Worm (Caenorhabditis elegans) whole organism, midembryonic: ENCODE data around the gene ZK809.5.
A peak's percentile ranks its signal among the peaks of the same experiment; 100 is the strongest.

Source experiments
- T22C8.4 ChIP-seq: fragments of 200-800 bp; sonication (Bioruptor generic); IDR thresholded peaks from 2 replicates; pipeline ENCODE4 v1.3.6; 2022; ENCODE audit warnings: missing genetic modification characterization, missing compliant biosample characterization
- cog-1 ChIP-seq: sonication (generic microtip); optimal IDR thresholded peaks from 2 replicates; lab custom pipeline; 2016; ENCODE audit warnings: missing genetic modification characterization, missing compliant biosample characterization
- flt-1 ChIP-seq: fragments of 200-800 bp; sonication (Bioruptor generic); IDR thresholded peaks from 2 replicates; pipeline ENCODE4 v1.3.6; 2022; ENCODE audit warnings: missing genetic modification characterization, missing compliant biosample characterization
- klf-2 ChIP-seq: fragments of 200-800 bp; sonication (Bioruptor generic); conservative IDR thresholded peaks from 2 replicates; pipeline ENCODE4 v1.3.6; 2022; ENCODE audit warnings: missing genetic modification reagents, missing genetic modification characterization, missing compliant biosample characterization
- med-1 ChIP-seq: sonication (generic microtip); optimal IDR thresholded peaks from 2 replicates; lab custom pipeline; 2017; ENCODE audit warnings: missing genetic modification characterization, mild to moderate bottlenecking, missing compliant biosample characterization, antibody characterized with exemption, missing genetic modification reagents; ENCODE audit not compliant: insufficient read depth
- ref-1 ChIP-seq: fragments of 200-800 bp; sonication (Bioruptor generic); conservative IDR thresholded peaks from 2 replicates; pipeline ENCODE4 v1.3.6; 2022; ENCODE audit warnings: missing genetic modification reagents, missing genetic modification characterization, missing compliant biosample characterization
- tab-1 ChIP-seq: fragments of 200-800 bp; sonication (Bioruptor generic); IDR thresholded peaks from 2 replicates; pipeline ENCODE4 v1.3.6; 2022; ENCODE audit warnings: missing genetic modification characterization, missing compliant biosample characterization
- ztf-23 ChIP-seq: fragments of 200-800 bp; sonication (Bioruptor generic); IDR thresholded peaks from 2 replicates; pipeline ENCODE4 v1.3.6; 2022; ENCODE audit warnings: missing genetic modification reagents, missing genetic modification characterization, missing compliant biosample characterization
- ztf-29 ChIP-seq: fragments of 200-800 bp; sonication (Bioruptor generic); IDR thresholded peaks from 2 replicates; pipeline ENCODE4 v1.3.6; 2022; ENCODE audit warnings: missing genetic modification reagents, missing genetic modification characterization, missing compliant biosample characterization

The ZK809.5 gene

DNA sequence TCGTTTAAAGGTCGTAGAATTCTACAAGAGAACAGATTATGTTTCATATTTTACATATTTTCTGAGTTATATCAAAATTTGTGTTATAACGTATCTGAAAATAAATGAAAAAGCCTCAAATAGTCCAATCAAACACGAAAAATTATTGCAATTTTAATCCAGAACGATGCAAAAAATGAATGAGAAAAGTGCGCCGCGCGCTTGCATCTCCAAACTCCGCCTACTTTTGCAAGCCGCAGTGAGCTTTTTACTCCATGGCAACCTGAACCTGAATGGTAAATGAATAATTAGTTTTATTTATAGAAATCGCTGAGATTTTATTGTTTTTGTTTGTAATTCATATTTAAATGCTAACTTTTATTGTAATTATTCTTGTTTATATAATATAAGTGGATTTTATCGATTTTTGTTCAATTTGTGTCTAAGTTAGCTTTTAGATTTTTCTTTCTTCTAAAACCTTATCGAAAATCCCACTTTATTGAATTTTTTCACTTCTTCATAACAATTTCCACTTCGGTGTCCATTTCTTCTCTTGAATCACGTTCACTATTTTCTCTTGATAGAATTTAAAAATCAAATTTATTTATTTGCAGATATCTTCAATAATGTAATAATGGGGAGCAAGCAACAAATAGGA, at the start of gene ZK809.5:
TSS of gene ZK809.5 (plus strand) at position 587 of the 637 bp plus-strand sequence.
- TF ChIP-seq ztf-23 (GFP tag; lab: Robert Waterston, UW) (no peak), flt-1 (GFP tag; lab: Robert Waterston, UW) (no peak)

DNA sequence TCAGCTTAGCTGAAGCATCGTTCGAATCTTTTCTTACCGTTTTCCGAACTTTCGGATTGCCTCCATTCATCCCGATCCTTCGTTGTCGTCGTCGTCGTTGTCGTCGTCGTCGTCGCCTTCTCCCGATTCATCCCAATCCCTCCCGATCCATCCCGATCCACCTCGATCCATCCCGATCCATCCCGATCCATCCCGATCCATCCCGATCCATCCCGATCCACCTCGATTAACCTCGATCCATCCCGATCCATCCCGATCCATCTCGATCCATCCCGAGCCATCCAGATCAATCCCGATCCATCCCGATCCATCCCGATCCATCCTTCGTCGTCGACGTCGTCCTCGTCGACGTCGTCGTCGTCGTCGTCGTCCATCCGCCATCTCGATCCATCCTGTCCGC, 40.0 kb upstream of the ZK809.5 start:
- TF ChIP-seq ztf-29 (GFP tag; lab: Robert Waterston, UW) = 0 out of 2 replicates have a peak, but pooled peaks have one; percentile 21

DNA sequence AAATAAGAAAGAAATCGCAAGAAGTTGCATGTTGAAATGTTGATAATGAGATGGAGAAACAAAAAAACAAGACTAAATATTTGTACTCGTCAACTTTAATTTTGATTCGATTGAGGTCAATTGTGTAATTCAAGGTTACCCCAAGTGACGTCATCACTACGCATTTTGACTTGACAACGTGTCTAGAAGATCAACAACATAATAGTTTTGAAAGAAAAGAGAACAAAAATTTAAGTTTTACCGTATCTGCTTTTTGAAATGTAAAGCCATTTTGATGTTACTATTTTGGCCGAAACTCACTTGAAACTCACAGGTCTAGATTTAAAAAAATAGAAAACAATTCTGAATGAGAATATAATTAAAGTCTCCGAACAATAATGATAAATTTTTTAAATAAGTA, 35.6 kb upstream of the ZK809.5 start, which contains the start of gene dsl-5:
TSS of gene dsl-5 (minus strand) at position 101 of the 400 bp plus-strand sequence.
- TF ChIP-seq cog-1 (tag; lab: Kevin White, UChicago) = no peak
- TF ChIP-seq flt-1 (GFP tag; lab: Robert Waterston, UW) = no peak
- TF ChIP-seq klf-2 = no peak
- TF ChIP-seq tab-1 (GFP tag; lab: Robert Waterston, UW) = no peak
- no peak for TF ChIP-seq T22C8.4 (GFP tag; lab: Robert Waterston, UW)
- TF ChIP-seq ztf-29 (GFP tag; lab: Robert Waterston, UW) = no peak
- TF ChIP-seq ref-1 (GFP tag; lab: Robert Waterston, UW) = no peak

DNA sequence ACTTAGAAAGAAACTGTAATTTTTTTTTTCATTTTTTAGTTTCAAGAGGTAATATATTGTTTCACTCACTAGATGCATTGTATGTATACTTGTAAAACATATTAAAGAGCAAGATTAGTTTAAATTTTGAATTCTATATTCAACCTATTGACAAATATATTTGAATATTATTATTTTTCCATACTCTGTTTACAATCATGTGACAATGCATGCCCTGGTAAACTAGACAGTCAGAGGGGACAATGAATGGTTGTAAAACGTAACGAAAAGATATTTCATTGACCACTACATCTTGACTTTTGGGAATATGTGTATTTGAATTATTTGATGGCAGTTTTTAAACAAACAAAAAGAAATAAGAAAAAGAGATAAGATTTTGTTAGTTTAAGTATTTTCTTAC, 34.2 kb upstream of the ZK809.5 start:
- TF ChIP-seq T22C8.4 (GFP tag; lab: Robert Waterston, UW) (no peak), cog-1 (tag; lab: Kevin White, UChicago) (no peak), klf-2 (no peak), ref-1 (GFP tag; lab: Robert Waterston, UW) (no peak), ztf-29 (GFP tag; lab: Robert Waterston, UW) (no peak), med-1 (GFP tag; lab: Kevin White, UChicago) (no peak), tab-1 (GFP tag; lab: Robert Waterston, UW) (no peak), ztf-23 (GFP tag; lab: Robert Waterston, UW) (no peak), flt-1 (GFP tag; lab: Robert Waterston, UW) (no peak)

DNA sequence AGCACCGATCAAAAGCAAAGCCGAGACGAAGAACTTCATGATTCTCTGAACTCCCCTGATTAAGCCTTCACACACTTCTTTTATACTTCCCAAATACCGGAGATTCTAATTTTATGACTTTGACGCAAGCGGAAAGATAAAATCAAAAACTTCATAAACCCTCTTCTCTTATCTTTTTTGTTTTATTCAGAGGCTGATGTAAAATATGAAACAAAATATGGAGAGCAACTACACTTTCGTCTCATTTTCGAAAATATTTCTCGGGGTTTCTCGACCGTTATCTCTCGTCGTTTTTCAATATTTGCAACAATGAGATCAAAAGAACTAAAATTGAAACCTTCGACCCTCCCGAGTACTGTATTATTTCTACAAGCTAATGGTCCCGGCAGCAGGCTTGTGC, 33.5 kb upstream of the ZK809.5 start, which contains the start of gene lys-4:
TSS of gene lys-4 (minus strand) at position 115 of the 400 bp plus-strand sequence.
- no peak for TF ChIP-seq klf-2
- TF ChIP-seq ztf-23 (GFP tag; lab: Robert Waterston, UW) = no peak
- no peak for TF ChIP-seq cog-1 (tag; lab: Kevin White, UChicago)
- no peak for TF ChIP-seq tab-1 (GFP tag; lab: Robert Waterston, UW)
- TF ChIP-seq med-1 (GFP tag; lab: Kevin White, UChicago) = no peak
- no peak for TF ChIP-seq flt-1 (GFP tag; lab: Robert Waterston, UW)
- no peak for TF ChIP-seq ztf-29 (GFP tag; lab: Robert Waterston, UW)
- TF ChIP-seq T22C8.4 (GFP tag; lab: Robert Waterston, UW) = no peak
- no peak for TF ChIP-seq ref-1 (GFP tag; lab: Robert Waterston, UW)

DNA sequence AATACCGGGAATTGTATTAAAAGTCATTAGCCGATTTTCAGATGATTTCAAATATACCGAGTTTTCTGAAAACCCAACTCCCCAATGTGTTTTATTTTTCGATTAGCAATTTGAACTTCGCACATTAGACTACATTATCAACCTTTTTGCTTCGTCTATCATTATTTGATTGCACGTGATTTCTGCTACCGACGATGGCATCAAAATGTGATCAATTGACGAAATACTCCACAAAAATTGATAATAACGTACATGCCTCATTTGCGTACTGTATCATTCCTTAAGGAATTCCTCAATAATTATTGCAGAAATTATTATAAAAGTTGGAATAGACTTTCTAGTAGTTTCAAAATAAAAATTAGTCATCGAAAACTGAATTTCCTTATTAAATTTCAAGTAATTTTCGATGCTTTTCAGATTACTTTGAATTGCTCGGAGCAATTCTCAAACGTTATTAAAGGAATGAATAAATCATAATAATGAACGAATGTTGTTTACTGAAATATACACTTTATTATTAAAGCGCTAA, 32.7 kb upstream of the ZK809.5 start:
- TF ChIP-seq ztf-29 (GFP tag; lab: Robert Waterston, UW) = no peak
- TF ChIP-seq flt-1 (GFP tag; lab: Robert Waterston, UW) = no peak
- no peak for TF ChIP-seq klf-2
- TF ChIP-seq tab-1 (GFP tag; lab: Robert Waterston, UW) = no peak
- TF ChIP-seq ref-1 (GFP tag; lab: Robert Waterston, UW) = no peak
- TF ChIP-seq med-1 (GFP tag; lab: Kevin White, UChicago) = no peak
- TF ChIP-seq cog-1 (tag; lab: Kevin White, UChicago) = no peak
- no peak for TF ChIP-seq T22C8.4 (GFP tag; lab: Robert Waterston, UW)
- TF ChIP-seq ztf-23 (GFP tag; lab: Robert Waterston, UW) = no peak

DNA sequence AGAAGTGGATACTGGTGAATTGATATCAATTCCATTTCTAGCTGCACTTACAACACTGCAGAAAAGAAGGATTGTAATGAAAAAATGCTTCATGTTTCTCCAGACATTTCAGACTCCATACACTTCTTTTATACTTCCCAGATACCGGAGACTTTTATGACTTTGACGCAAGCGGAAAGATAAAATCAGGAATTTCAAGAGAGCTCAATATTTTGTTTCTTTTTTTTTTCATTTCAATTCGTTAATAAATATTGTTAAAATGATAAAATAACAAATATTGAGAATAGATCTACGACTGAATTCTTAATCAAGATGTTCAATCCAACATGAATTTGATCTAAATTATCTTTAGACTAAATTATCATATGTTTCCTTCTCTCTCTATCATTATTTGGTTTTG, 31.0 kb upstream of the ZK809.5 start, which contains the start of gene lys-5:
TSS of gene lys-5 (minus strand) at position 101 of the 400 bp plus-strand sequence.
- TF ChIP-seq T22C8.4 (GFP tag; lab: Robert Waterston, UW) = no peak
- TF ChIP-seq ztf-29 (GFP tag; lab: Robert Waterston, UW) = no peak
- TF ChIP-seq ref-1 (GFP tag; lab: Robert Waterston, UW) = no peak
- TF ChIP-seq med-1 (GFP tag; lab: Kevin White, UChicago) = no peak
- TF ChIP-seq tab-1 (GFP tag; lab: Robert Waterston, UW) = no peak
- TF ChIP-seq flt-1 (GFP tag; lab: Robert Waterston, UW) = no peak
- TF ChIP-seq ztf-23 (GFP tag; lab: Robert Waterston, UW) = no peak
- no peak for TF ChIP-seq cog-1 (tag; lab: Kevin White, UChicago)
- no peak for TF ChIP-seq klf-2

DNA sequence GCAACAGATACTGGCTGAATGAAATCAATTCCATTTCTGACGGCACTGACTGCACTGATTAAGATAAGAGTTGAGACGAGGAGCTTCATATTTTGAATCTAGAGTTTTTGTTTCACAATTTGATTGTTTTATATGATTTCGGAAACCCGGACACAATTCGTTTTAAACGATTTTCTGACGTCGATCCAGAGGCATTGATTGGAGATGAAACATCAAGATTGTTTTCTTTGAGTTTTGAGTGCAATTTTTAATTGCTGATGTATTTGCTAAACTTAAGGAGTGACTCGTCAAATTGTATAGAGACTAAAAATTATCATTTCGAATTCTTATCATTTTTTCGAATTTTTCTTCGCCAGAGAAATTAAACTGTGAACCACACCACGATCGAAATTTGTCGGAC, 28.7 kb upstream of the ZK809.5 start, which contains the start of gene lys-6:
TSS of gene lys-6 (minus strand) at position 101 of the 400 bp plus-strand sequence.
- no peak for TF ChIP-seq ztf-23 (GFP tag; lab: Robert Waterston, UW)

DNA sequence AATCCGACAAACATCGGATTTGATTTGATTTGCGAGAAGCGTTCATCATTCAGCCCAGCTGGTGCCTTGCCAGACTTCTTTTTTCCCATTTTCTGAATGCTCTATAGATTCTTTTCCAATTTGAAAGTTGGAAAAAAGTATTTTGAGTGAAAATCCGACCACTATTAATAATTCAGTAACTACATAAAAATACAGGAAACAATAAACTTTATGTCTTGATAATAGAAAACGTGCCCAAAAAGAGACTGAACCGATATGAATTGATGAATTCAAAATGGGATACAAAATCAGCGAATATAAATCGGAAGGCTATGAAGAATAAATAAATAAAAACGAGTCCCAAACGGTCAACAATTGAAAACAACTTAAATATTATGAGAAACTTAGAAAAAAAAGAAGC, 24.8 kb upstream of the ZK809.5 start, which contains the start of gene F58B3.4:
TSS of gene F58B3.4 (minus strand) at position 101 of the 400 bp plus-strand sequence.
- TF ChIP-seq tab-1 (GFP tag; lab: Robert Waterston, UW) = no peak
- no peak for TF ChIP-seq ztf-23 (GFP tag; lab: Robert Waterston, UW)
- no peak for TF ChIP-seq klf-2
